Fruit fly (Drosophila melanogaster) whole organism, embryonic: ENCODE data around the gene CG5096.

Experiments
- Asciz ChIP-seq: fragments of 200-800 bp; sonication (Bioruptor generic); optimal IDR thresholded peaks from 2 replicates; lab custom pipeline; 2017; ENCODE audit warnings: missing biosample characterization, mild to moderate bottlenecking, missing genetic modification characterization, missing genetic modification reagents
- CG10321 ChIP-seq: fragments of 200-800 bp; sonication (Bioruptor generic); IDR thresholded peaks from 2 replicates; pipeline ENCODE4 v1.3.6; 2022; ENCODE audit warnings: missing biosample characterization, missing genetic modification characterization
- CG11093 ChIP-seq: fragments of 200-800 bp; sonication (Bioruptor generic); IDR thresholded peaks from 3 replicates; pipeline ENCODE4 v1.3.6; 2022; ENCODE audit warnings: missing biosample characterization, missing genetic modification characterization
- CG12299 ChIP-seq: fragments of 200-800 bp; sonication (Bioruptor generic); optimal IDR thresholded peaks from 2 replicates; lab custom pipeline; 2018; ENCODE audit warnings: missing biosample characterization, mild to moderate bottlenecking, missing genetic modification characterization
- CG2129 ChIP-seq: fragments of 200-800 bp; sonication (Bioruptor generic); IDR thresholded peaks from 2 replicates; pipeline ENCODE4 v1.3.6; 2022; ENCODE audit warnings: missing biosample characterization, missing genetic modification characterization; ENCODE audit not compliant: partially characterized antibody
- CG31224 ChIP-seq: fragments of 200-800 bp; sonication (Bioruptor generic); IDR thresholded peaks from 2 replicates; pipeline ENCODE4 v1.3.6; 2022; ENCODE audit warnings: missing biosample characterization, missing genetic modification characterization
- CG31365 ChIP-seq: fragments of 200-800 bp; sonication (Bioruptor generic); optimal IDR thresholded peaks from 2 replicates; lab custom pipeline; 2018; ENCODE audit warnings: missing biosample characterization, mild to moderate bottlenecking, missing genetic modification characterization
- CG34422 ChIP-seq: fragments of 200-800 bp; sonication (Bioruptor generic); IDR thresholded peaks from 3 replicates; pipeline ENCODE4 v1.3.6; 2022; ENCODE audit warnings: missing biosample characterization, missing genetic modification characterization
- CG3995 ChIP-seq: fragments of 200-800 bp; sonication (Bioruptor generic); optimal IDR thresholded peaks from 3 replicates; lab custom pipeline; 2016; ENCODE audit warnings: missing biosample characterization, missing genetic modification characterization
- CG4730 ChIP-seq: fragments of 200-800 bp; sonication (Bioruptor generic); IDR thresholded peaks from 2 replicates; pipeline ENCODE4 v1.3.6; 2022; ENCODE audit warnings: missing biosample characterization, missing genetic modification characterization
- CG4820 ChIP-seq: fragments of 200-800 bp; sonication (Bioruptor generic); optimal IDR thresholded peaks from 3 replicates; lab custom pipeline; 2016; ENCODE audit warnings: missing biosample characterization, missing genetic modification characterization
- CG7786 ChIP-seq: fragments of 200-800 bp; sonication (Bioruptor generic); optimal IDR thresholded peaks from 2 replicates; lab custom pipeline; 2016; ENCODE audit warnings: missing biosample characterization, missing genetic modification characterization
- CG9876 ChIP-seq: fragments of 200-800 bp; sonication (Bioruptor generic); optimal IDR thresholded peaks from 2 replicates; lab custom pipeline; 2016; ENCODE audit warnings: missing biosample characterization, missing genetic modification characterization
- CrebB ChIP-seq: fragments of 200-800 bp; sonication (Bioruptor generic); optimal IDR thresholded peaks from 3 replicates; lab custom pipeline; 2018; ENCODE audit warnings: missing biosample characterization, mild to moderate bottlenecking, missing genetic modification characterization
- Doc3 ChIP-seq: fragments of 200-800 bp; sonication (Bioruptor generic); IDR thresholded peaks from 3 replicates; pipeline ENCODE4 v1.3.6; 2022; ENCODE audit warnings: missing biosample characterization, missing genetic modification characterization; ENCODE audit not compliant: partially characterized antibody
- ERR ChIP-seq: fragments of 200-800 bp; sonication (Bioruptor generic); optimal IDR thresholded peaks from 2 replicates; lab custom pipeline; 2016; ENCODE audit warnings: missing biosample characterization, missing genetic modification characterization
- Gsc ChIP-seq: fragments of 200-800 bp; sonication (Bioruptor generic); IDR thresholded peaks from 2 replicates; pipeline ENCODE4 v1.3.6; 2022; ENCODE audit warnings: missing biosample characterization, missing genetic modification characterization
- H15 ChIP-seq: fragments of 200-800 bp; sonication (Bioruptor generic); IDR thresholded peaks from 3 replicates; pipeline ENCODE4 v1.3.6; 2022; ENCODE audit warnings: missing biosample characterization, missing genetic modification characterization
- HHEX ChIP-seq: fragments of 200-800 bp; sonication (Bioruptor generic); optimal IDR thresholded peaks from 3 replicates; lab custom pipeline; 2017; ENCODE audit warnings: missing biosample characterization, mild to moderate bottlenecking, missing genetic modification characterization, missing genetic modification reagents
- HLHmδ ChIP-seq: fragments of 200-800 bp; sonication (Bioruptor generic); optimal IDR thresholded peaks from 2 replicates; lab custom pipeline; 2018; ENCODE audit warnings: missing biosample characterization, mild to moderate bottlenecking, missing genetic modification characterization, moderate library complexity
- MBD-R2 ChIP-seq: fragments of 200-800 bp; sonication (Bioruptor generic); IDR thresholded peaks from 2 replicates; pipeline ENCODE4 v1.3.6; 2022; ENCODE audit warnings: missing biosample characterization, missing genetic modification characterization
- Mad ChIP-seq: fragments of 200-800 bp; sonication (Bioruptor generic); optimal IDR thresholded peaks from 2 replicates; lab custom pipeline; 2016; ENCODE audit warnings: missing biosample characterization, missing genetic modification characterization
- Ptx1 ChIP-seq: fragments of 200-800 bp; sonication (Bioruptor generic); IDR thresholded peaks from 2 replicates; pipeline ENCODE4 v1.3.6; 2022; ENCODE audit warnings: missing biosample characterization, missing genetic modification characterization
- Tbp ChIP-seq: fragments of >200 bp; optimal IDR thresholded peaks from 2 replicates; lab custom pipeline; 2018; ENCODE audit warnings: missing biosample characterization, missing genetic modification characterization
- abd-A ChIP-seq: fragments of 200-800 bp; sonication (Bioruptor generic); optimal IDR thresholded peaks from 3 replicates; lab custom pipeline; 2019; ENCODE audit warnings: missing biosample characterization, mild to moderate bottlenecking, missing genetic modification characterization, moderate library complexity
- az2 ChIP-seq: fragments of 200-800 bp; sonication (Bioruptor generic); optimal IDR thresholded peaks from 3 replicates; lab custom pipeline; 2016; ENCODE audit warnings: missing biosample characterization, missing genetic modification characterization
- bsh ChIP-seq, 2 experiments: fragments of 200-800 bp; sonication (Bioruptor generic); optimal IDR thresholded peaks; 2 replicates each; lab custom pipeline; 2017 to 2018; ENCODE audit warnings: mild to moderate bottlenecking in 2 of 2, missing biosample characterization in 2 of 2, missing genetic modification characterization in 2 of 2, moderate library complexity in 1 of 2
- chinmo ChIP-seq: fragments of 200-800 bp; sonication (Bioruptor generic); IDR thresholded peaks from 4 replicates; pipeline ENCODE4 v1.3.6; 2022; ENCODE audit warnings: missing biosample characterization, missing genetic modification characterization; ENCODE audit not compliant: partially characterized antibody
- cwo ChIP-seq: fragments of 200-800 bp; sonication (Bioruptor generic); optimal IDR thresholded peaks from 3 replicates; lab custom pipeline; 2017; ENCODE audit warnings: missing biosample characterization, missing genetic modification characterization, mild to moderate bottlenecking, moderate library complexity, missing genetic modification reagents
- dati ChIP-seq: fragments of 200-800 bp; sonication (Bioruptor generic); IDR thresholded peaks from 2 replicates; pipeline ENCODE4 v1.3.6; 2022; ENCODE audit warnings: missing biosample characterization, missing genetic modification characterization
- dm ChIP-seq: fragments of 200-800 bp; sonication (Bioruptor generic); optimal IDR thresholded peaks from 3 replicates; lab custom pipeline; 2016; ENCODE audit warnings: missing biosample characterization, missing genetic modification characterization
- exex ChIP-seq: fragments of 200-800 bp; sonication (Bioruptor generic); optimal IDR thresholded peaks from 4 replicates; lab custom pipeline; 2018; ENCODE audit warnings: missing biosample characterization, mild to moderate bottlenecking, missing genetic modification characterization, moderate library complexity
- grn ChIP-seq: fragments of 200-800 bp; sonication (Bioruptor generic); optimal IDR thresholded peaks from 3 replicates; lab custom pipeline; 2017; ENCODE audit warnings: missing biosample characterization, missing genetic modification characterization
- gsb ChIP-seq: fragments of 200-800 bp; sonication (Bioruptor generic); IDR thresholded peaks from 2 replicates; pipeline ENCODE4 v1.3.6; 2022; ENCODE audit warnings: missing biosample characterization, missing genetic modification characterization
- jumu ChIP-seq: fragments of 200-800 bp; sonication (Bioruptor generic); optimal IDR thresholded peaks from 3 replicates; lab custom pipeline; 2016; ENCODE audit warnings: missing biosample characterization, missing genetic modification characterization
- ken ChIP-seq: fragments of 200-800 bp; sonication (Bioruptor generic); IDR thresholded peaks from 3 replicates; pipeline ENCODE4 v1.3.6; 2022; ENCODE audit warnings: missing biosample characterization, missing genetic modification characterization
- lilli ChIP-seq: fragments of 200-800 bp; sonication (Bioruptor generic); optimal IDR thresholded peaks from 3 replicates; lab custom pipeline; 2016; ENCODE audit warnings: missing biosample characterization, missing genetic modification characterization
- nerfin-1 ChIP-seq: fragments of 200-800 bp; sonication (Bioruptor generic); optimal IDR thresholded peaks from 3 replicates; lab custom pipeline; 2019; ENCODE audit warnings: missing biosample characterization, mild to moderate bottlenecking, missing genetic modification characterization, moderate library complexity
- nerfin-2 ChIP-seq: fragments of 200-800 bp; sonication (Bioruptor generic); IDR thresholded peaks from 2 replicates; pipeline ENCODE4 v1.3.6; 2022; ENCODE audit warnings: missing biosample characterization, missing genetic modification characterization; ENCODE audit not compliant: partially characterized antibody
- pb ChIP-seq: fragments of 200-800 bp; sonication (Bioruptor generic); optimal IDR thresholded peaks from 3 replicates; lab custom pipeline; 2016; ENCODE audit warnings: missing biosample characterization, missing genetic modification characterization
- pita ChIP-seq: fragments of 200-800 bp; sonication (Bioruptor generic); optimal IDR thresholded peaks from 2 replicates; lab custom pipeline; 2017; ENCODE audit warnings: missing biosample characterization, mild to moderate bottlenecking, missing genetic modification characterization
- ro ChIP-seq: fragments of 200-800 bp; sonication (Bioruptor generic); IDR thresholded peaks from 2 replicates; pipeline ENCODE4 v1.3.6; 2022; ENCODE audit warnings: missing biosample characterization, missing genetic modification characterization
- schlank ChIP-seq: fragments of 200-800 bp; sonication (Bioruptor generic); optimal IDR thresholded peaks from 2 replicates; lab custom pipeline; 2018; ENCODE audit warnings: missing biosample characterization, mild to moderate bottlenecking, missing genetic modification characterization
- sens ChIP-seq: fragments of 200-800 bp; sonication (Bioruptor generic); peaks from one replicate; lab custom pipeline; 2016; ENCODE audit warnings: missing biosample characterization, missing genetic modification characterization
- sima ChIP-seq: fragments of 200-800 bp; sonication (Bioruptor generic); optimal IDR thresholded peaks from 2 replicates; lab custom pipeline; 2016; ENCODE audit warnings: missing biosample characterization, missing genetic modification characterization
- unc-4 ChIP-seq: fragments of 200-800 bp; sonication (Bioruptor generic); IDR thresholded peaks from 2 replicates; pipeline ENCODE4 v1.3.6; 2022; ENCODE audit warnings: missing biosample characterization, missing genetic modification characterization; ENCODE audit not compliant: partially characterized antibody
- vvl ChIP-seq: fragments of 200-800 bp; sonication (Bioruptor generic); IDR thresholded peaks from 2 replicates; pipeline ENCODE4 v1.3.6; 2022; ENCODE audit warnings: missing biosample characterization, missing genetic modification characterization
- z ChIP-seq: fragments of 200-800 bp; sonication (Bioruptor generic); IDR thresholded peaks from 3 replicates; pipeline ENCODE4 v1.3.6; 2022; ENCODE audit warnings: missing biosample characterization, missing genetic modification characterization
- zen2 ChIP-seq: fragments of 200-800 bp; sonication (Bioruptor generic); IDR thresholded peaks from 3 replicates; pipeline ENCODE4 v1.3.6; 2022; ENCODE audit warnings: missing biosample characterization, missing genetic modification characterization; ENCODE audit not compliant: partially characterized antibody

Gene CG5096

DNA sequence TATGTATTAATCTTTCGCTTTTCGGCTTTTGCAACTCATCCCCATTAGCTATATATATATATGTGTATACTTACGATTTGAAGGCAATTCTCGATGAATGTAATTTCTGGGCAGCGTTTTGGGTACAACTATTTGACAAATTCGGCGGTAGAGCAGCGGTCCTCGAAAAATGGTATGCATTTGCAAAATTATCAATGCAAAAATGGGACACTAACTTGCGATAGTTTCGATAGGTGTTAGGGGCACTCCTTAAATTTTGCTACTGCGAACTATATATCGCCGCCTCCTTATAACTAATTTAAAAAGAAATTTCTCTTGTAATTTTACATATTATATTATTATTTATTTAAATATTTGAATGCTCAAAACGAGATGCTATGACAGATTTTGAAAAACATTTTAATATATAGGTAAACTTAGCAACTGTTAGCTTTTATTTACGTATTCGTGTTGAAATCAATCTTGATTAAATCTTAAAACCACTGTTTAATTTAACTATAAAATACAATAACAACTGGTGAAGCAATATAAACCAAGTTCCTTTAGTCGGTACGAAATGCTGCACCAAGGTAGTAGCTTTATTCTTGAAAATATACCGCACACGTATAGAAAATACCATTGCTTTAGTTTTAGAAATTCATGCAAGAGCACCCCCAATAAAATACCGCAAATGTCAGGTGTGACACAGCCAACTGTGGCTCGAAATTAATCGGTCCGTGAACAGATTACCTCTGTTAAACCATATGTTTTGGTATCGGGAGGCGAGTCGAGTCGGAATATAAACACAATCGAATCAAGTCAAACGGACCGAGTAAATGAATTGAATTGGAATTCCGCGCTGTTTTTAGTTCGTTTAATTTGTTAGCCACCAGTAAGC lies 31.4 kb downstream of the CG5096 start, which contains the start of the genes CG5355 and Klp31E:
Gene CG5355 (minus strand): TSS at position 213 of the 877 bp plus-strand sequence.
Gene Klp31E (plus strand): TSS at position 767 of the 877 bp plus-strand sequence.
- TF ChIP-seq gsb (GFP tag; lab: Robert Waterston, UW) (no peak), abd-A (tag; lab: Kevin White, UChicago) (no peak), HLHmδ (GFP tag; lab: Kevin White, UChicago) (no peak), CrebB (tag; lab: Kevin White, UChicago) (no peak), CG4820 (GFP tag; lab: Kevin White, UChicago) (peak; percentile 43), vvl (GFP tag; lab: Robert Waterston, UW) (peak; percentile 62), CG3995 (peak; percentile 10), ro (GFP tag; lab: Robert Waterston, UW) (no peak), pita (GFP tag; lab: Kevin White, UChicago) (no peak), sima (no peak), grn (GFP tag; lab: Kevin White, UChicago) (no peak), CG12299 (tag; lab: Kevin White, UChicago) (peak; percentile 27), cwo (GFP tag; lab: Kevin White, UChicago) (no peak), CG10321 (GFP tag; lab: Robert Waterston, UW) (no peak), HHEX (GFP tag; lab: Kevin White, UChicago) (peak; percentile 54), CG34422 (peak; percentile 18; the same call in 1 of the 3 replicates), dati (GFP tag; lab: Robert Waterston, UW) (no peak), CG11093 (GFP tag; lab: Robert Waterston, UW) (no peak), Doc3 (GFP tag; lab: Robert Waterston, UW) (peak; percentile 72), sens (peak; percentile 93), zen2 (GFP tag; lab: Robert Waterston, UW) (peak; percentile 63; the same call in 2 of the 3 replicates), Gsc (GFP tag; lab: Robert Waterston, UW) (no peak), jumu (GFP tag; lab: Kevin White, UChicago) (peak; percentile 57), CG4730 (GFP tag; lab: Robert Waterston, UW) (no peak), nerfin-2 (GFP tag; lab: Robert Waterston, UW) (no peak), pb (peak; percentile 10), az2 (GFP tag; lab: Kevin White, UChicago) (peak; percentile 69), dm (GFP tag; lab: Kevin White, UChicago) (peak; percentile 18), unc-4 (peak; percentile 65), CG31224 (peak; percentile 59), H15 (no peak), schlank (no peak), bsh (GFP tag; optimal IDR thresholded peaks at IDR 0.05; lab: Kevin White, UChicago) (peak in 1 of 2 experiments; percentile 58), CG2129 (no peak; the same call in 1 of the 2 replicates), CG7786 (GFP tag; lab: Kevin White, UChicago) (peak; percentile 43), Asciz (peak; percentile 64), ERR (GFP tag; lab: Kevin White, UChicago) (no peak), nerfin-1 (tag; lab: Kevin White, UChicago) (peak; percentile 31), Ptx1 (GFP tag; lab: Robert Waterston, UW) (peak; percentile 71), chinmo (GFP tag; lab: Robert Waterston, UW) (peak; percentile 70; the same call in 1 of the 4 replicates), CG9876 (no peak), lilli (peak; percentile 74), Mad (GFP tag; lab: Kevin White, UChicago) (peak; percentile 42), MBD-R2 (GFP tag; lab: Robert Waterston, UW) (peak; percentile 72), exex (tag; lab: Kevin White, UChicago) (peak; percentile 46), Tbp (GFP tag; lab: Kevin White, UChicago) (no peak), CG31365 (no peak), z (GFP tag; lab: Robert Waterston, UW) (no peak), ken (GFP tag; lab: Robert Waterston, UW) (peak; percentile 52; the same call in 1 of the 3 replicates)
